Worm (Caenorhabditis elegans): ENCODE results near the gene vha-19.

Gene vha-19

ce11 chrIV:3400941-3401340 lies 31.9 kb downstream of the vha-19 start:
- peak; percentile 72 for TF ChIP-seq elt-2 (tag; optimal IDR thresholded peaks at IDR 0.05)
- no peak for TF ChIP-seq dve-1 (tag; optimal IDR thresholded peaks at IDR 0.05)

ce11 chrIV:3415383-3415782 lies 46.4 kb downstream of the vha-19 start, which contains the start of gene lgc-9:
TSS of gene lgc-9 (plus strand) at chrIV:3415683.
- TF ChIP-seq zip-5 (tag; optimal IDR thresholded peaks at IDR 0.05) (no peak), rnt-1 (tag; optimal IDR thresholded peaks at IDR 0.05) (no peak), nfya-1 (tag; optimal IDR thresholded peaks at IDR 0.05) (no peak), ttx-3 (tag; optimal IDR thresholded peaks at IDR 0.05) (no peak), ceh-24 (tag; optimal IDR thresholded peaks at IDR 0.05) (no peak), hlh-13 (GFP tag; optimal IDR thresholded peaks at IDR 0.05) (no peak), gmeb-2 (tag; optimal IDR thresholded peaks at IDR 0.05) (no peak), hlh-8 (tag; optimal IDR thresholded peaks at IDR 0.05) (no peak), ceh-45 (GFP tag; IDR thresholded peaks at IDR 0.05) (no peak), mec-3 (tag; optimal IDR thresholded peaks at IDR 0.05; ENCODE audit: borderline replicate concordance) (no peak), elt-2 (tag; optimal IDR thresholded peaks at IDR 0.05) (no peak), pqm-1 (tag; optimal IDR thresholded peaks at IDR 0.05) (no peak), T23F11.4 (GFP tag; optimal IDR thresholded peaks at IDR 0.05) (no peak), sox-4 (tag; optimal IDR thresholded peaks at IDR 0.05) (no peak), pros-1 (tag; optimal IDR thresholded peaks at IDR 0.05) (no peak), ama-1 (optimal IDR thresholded peaks at IDR 0.05) (no peak), madf-2 (tag; optimal IDR thresholded peaks at IDR 0.05) (no peak), ceh-19 (GFP tag; optimal IDR thresholded peaks at IDR 0.05) (no peak)

- no peak for TF ChIP-seq odd-2 (tag; optimal IDR thresholded peaks at IDR 0.05)
Measured at ce11 chrIV:3418741-3419140, 49.7 kb downstream of the vha-19 start.

- TF ChIP-seq fax-1 (tag; optimal IDR thresholded peaks at IDR 0.05) (no peak), hlh-30 (tag; optimal IDR thresholded peaks at IDR 0.05; ENCODE audit: insufficient read depth) (no peak), elt-4 (tag; optimal IDR thresholded peaks at IDR 0.05) (no peak), gmeb-2 (tag; optimal IDR thresholded peaks at IDR 0.05) (no peak), ceh-14 (tag; optimal IDR thresholded peaks at IDR 0.05) (no peak), ceh-34 (tag; optimal IDR thresholded peaks at IDR 0.05) (no peak), sox-2 (GFP tag; IDR thresholded peaks at IDR 0.05) (no peak), odd-2 (tag; optimal IDR thresholded peaks at IDR 0.05) (no peak), ceh-45 (GFP tag; IDR thresholded peaks at IDR 0.05) (no peak), ceh-30 (tag; optimal IDR thresholded peaks at IDR 0.05) (no peak), unc-86 (tag; optimal IDR thresholded peaks at IDR 0.05) (no peak), ceh-19 (GFP tag; optimal IDR thresholded peaks at IDR 0.05) (no peak), syd-9 (tag; optimal IDR thresholded peaks at IDR 0.05) (no peak), hlh-8 (tag; optimal IDR thresholded peaks at IDR 0.05) (no peak), ttx-3 (tag; optimal IDR thresholded peaks at IDR 0.05) (no peak), unc-3 (GFP tag; conservative IDR thresholded peaks at IDR 0.05) (no peak), unc-3 (tag; optimal IDR thresholded peaks at IDR 0.05) (no peak), ceh-48 (tag; optimal IDR thresholded peaks at IDR 0.05) (no peak), pros-1 (tag; optimal IDR thresholded peaks at IDR 0.05) (no peak)
Measured at ce11 chrIV:3422516-3422915, 53.5 kb downstream of the vha-19 start, which contains the start of gene C04C3.6. TSS of gene C04C3.6 (minus strand) at chrIV:3422616.
